Worm (Caenorhabditis elegans) whole organism, L4 larva: Measurements from ENCODE around the gene C52E4.12.

ENCODE experiments used
- F26F4.8 ChIP-seq: fragments of 200-800 bp; sonication (Bioruptor generic); conservative IDR thresholded peaks from 2 replicates; pipeline ENCODE4 v1.3.6; 2022; ENCODE audit warnings: missing genetic modification characterization, missing compliant biosample characterization
- F37D6.2 ChIP-seq: sonication (generic microtip); optimal IDR thresholded peaks from 2 replicates; lab custom pipeline; 2016; ENCODE audit warnings: mild to moderate bottlenecking, missing genetic modification characterization, missing compliant biosample characterization
- F44E2.7 ChIP-seq: fragments of 200-800 bp; sonication (Bioruptor generic); IDR thresholded peaks from 2 replicates; pipeline ENCODE4 v2.1.2; 2022; ENCODE audit warnings: missing genetic modification characterization, missing compliant biosample characterization
- T20F7.1 ChIP-seq: fragments of 200-800 bp; sonication (Bioruptor generic); optimal IDR thresholded peaks from 2 replicates; lab custom pipeline; 2018; ENCODE audit warnings: mild to moderate bottlenecking, missing genetic modification characterization, missing compliant biosample characterization
- T26A8.4 ChIP-seq: fragments of 200-800 bp; sonication (Bioruptor generic); IDR thresholded peaks from 2 replicates; pipeline ENCODE4 v1.3.6; 2022; ENCODE audit warnings: missing genetic modification characterization, missing compliant biosample characterization
- Y48G9A.11 ChIP-seq: fragments of 200-800 bp; sonication (Bioruptor generic); IDR thresholded peaks from 2 replicates; pipeline ENCODE4 v1.3.6; 2022; ENCODE audit warnings: missing genetic modification reagents, missing genetic modification characterization, missing compliant biosample characterization
- Y5F2A.4 ChIP-seq: fragments of 200-800 bp; sonication (Bioruptor generic); optimal IDR thresholded peaks from 2 replicates; lab custom pipeline; 2018; ENCODE audit warnings: mild to moderate bottlenecking, missing genetic modification characterization, missing compliant biosample characterization
- Y75B8A.6 ChIP-seq: fragments of 200-800 bp; sonication (Bioruptor generic); IDR thresholded peaks from 2 replicates; pipeline ENCODE4 v1.3.6; 2022; ENCODE audit warnings: missing genetic modification reagents, missing genetic modification characterization, missing compliant biosample characterization
- ceh-20 ChIP-seq: fragments of 200-800 bp; sonication (Bioruptor generic); IDR thresholded peaks from 2 replicates; pipeline ENCODE4 v1.3.6; 2022; ENCODE audit warnings: missing genetic modification reagents, missing genetic modification characterization, missing compliant biosample characterization
- ceh-28 ChIP-seq: fragments of 150-350 bp; optimal IDR thresholded peaks from 2 replicates; lab custom pipeline; 2014; ENCODE audit warnings: missing biosample characterization, missing genetic modification reagents, missing genetic modification characterization
- ceh-62 ChIP-seq: sonication (generic microtip); optimal IDR thresholded peaks from 2 replicates; lab custom pipeline; 2017; ENCODE audit warnings: missing biosample characterization, missing genetic modification characterization
- ces-1 ChIP-seq: fragments of 150-350 bp; sonication (generic microtip); optimal IDR thresholded peaks from 4 replicates; lab custom pipeline; 2014; ENCODE audit warnings: missing biosample characterization, missing genetic modification reagents, missing genetic modification characterization
- daf-16 ChIP-seq, 3 experiments: sonication (generic microtip); optimal IDR thresholded peaks; 2 replicates each; lab custom pipeline; 2016 to 2017; ENCODE audit warnings: missing genetic modification characterization in 3 of 3, missing genetic modification reagents in 3 of 3, mild to moderate bottlenecking in 2 of 3, missing compliant biosample characterization in 2 of 3, missing biosample characterization in 1 of 3, moderate library complexity in 1 of 3
- daf-8 ChIP-seq: fragments of 200-800 bp; sonication (Bioruptor generic); IDR thresholded peaks from 2 replicates; pipeline ENCODE4 v1.3.6; 2022; ENCODE audit warnings: missing genetic modification characterization, missing compliant biosample characterization
- dve-1 ChIP-seq: sonication (generic microtip); optimal IDR thresholded peaks from 2 replicates; lab custom pipeline; 2017; ENCODE audit warnings: antibody characterized with exemption, mild to moderate bottlenecking, missing genetic modification characterization, missing compliant biosample characterization; ENCODE audit not compliant: insufficient read depth
- hlh-11 ChIP-seq: fragments of 200-800 bp; sonication (Bioruptor generic); optimal IDR thresholded peaks from 2 replicates; lab custom pipeline; 2018; ENCODE audit warnings: mild to moderate bottlenecking, missing genetic modification characterization, missing compliant biosample characterization
- lin-1 ChIP-seq: fragments of 200-800 bp; sonication (Bioruptor generic); IDR thresholded peaks from 2 replicates; pipeline ENCODE4 v1.3.6; 2022; ENCODE audit warnings: missing genetic modification reagents, missing genetic modification characterization, missing compliant biosample characterization
- lin-15B ChIP-seq: fragments of 150-350 bp; sonication (generic microtip); optimal IDR thresholded peaks from 3 replicates; lab custom pipeline; 2014; ENCODE audit warnings: missing biosample characterization, missing genetic modification characterization
- lsy-2 ChIP-seq, 2 experiments: fragments of 150-350 bp in 1 of 2; sonication (generic microtip) in 1 of 2; optimal IDR thresholded peaks; 2 replicates each; lab custom pipeline; 2014 to 2017; ENCODE audit warnings: missing biosample characterization in 2 of 2, missing genetic modification characterization in 2 of 2
- madf-5 ChIP-seq, 2 experiments: fragments of 200-800 bp; sonication (Bioruptor generic); IDR thresholded peaks; 2 replicates each; pipeline ENCODE4 v1.3.6; 2022; ENCODE audit warnings: missing compliant biosample characterization in 2 of 2, missing genetic modification characterization in 2 of 2
- mxl-2 ChIP-seq: fragments of 200-800 bp; sonication (Bioruptor generic); conservative IDR thresholded peaks from 2 replicates; pipeline ENCODE4 v1.3.6; 2022; ENCODE audit warnings: missing genetic modification reagents, missing genetic modification characterization, missing compliant biosample characterization
- nhr-10 ChIP-seq: fragments of 150-350 bp; optimal IDR thresholded peaks from 2 replicates; lab custom pipeline; 2014; ENCODE audit warnings: missing biosample characterization, missing genetic modification characterization
- nhr-102 ChIP-seq: sonication (generic microtip); optimal IDR thresholded peaks from 2 replicates; lab custom pipeline; 2016; ENCODE audit warnings: mild to moderate bottlenecking, missing genetic modification characterization, moderate library complexity, missing compliant biosample characterization
- nhr-111 ChIP-seq: fragments of 200-800 bp; sonication (Bioruptor generic); optimal IDR thresholded peaks from 2 replicates; lab custom pipeline; 2018; ENCODE audit warnings: mild to moderate bottlenecking, missing genetic modification characterization, missing compliant biosample characterization
- nhr-28 ChIP-seq: fragments of 150-350 bp; optimal IDR thresholded peaks from 2 replicates; lab custom pipeline; 2014; ENCODE audit warnings: missing biosample characterization, missing genetic modification characterization
- nhr-41 ChIP-seq: fragments of 200-800 bp; sonication (Bioruptor generic); IDR thresholded peaks from 2 replicates; pipeline ENCODE4 v1.3.6; 2022; ENCODE audit warnings: missing genetic modification reagents, missing genetic modification characterization, missing compliant biosample characterization
- nhr-48 ChIP-seq: sonication (generic microtip); optimal IDR thresholded peaks from 2 replicates; lab custom pipeline; 2016; ENCODE audit warnings: mild to moderate bottlenecking, missing genetic modification characterization, missing compliant biosample characterization
- nhr-6 ChIP-seq: fragments of 150-350 bp; optimal IDR thresholded peaks from 2 replicates; lab custom pipeline; 2014; ENCODE audit warnings: missing biosample characterization, missing genetic modification characterization
- nhr-77 ChIP-seq: fragments of 150-350 bp; optimal IDR thresholded peaks from 2 replicates; lab custom pipeline; 2014; ENCODE audit warnings: missing biosample characterization, missing genetic modification characterization
- sdz-12 ChIP-seq: fragments of 200-800 bp; sonication (Bioruptor generic); optimal IDR thresholded peaks from 2 replicates; lab custom pipeline; 2018; ENCODE audit warnings: mild to moderate bottlenecking, missing genetic modification characterization, missing compliant biosample characterization
- skn-1 ChIP-seq: fragments of 150-350 bp; optimal IDR thresholded peaks from 2 replicates; lab custom pipeline; 2014; ENCODE audit warnings: missing biosample characterization, missing genetic modification characterization
- spr-1 ChIP-seq: sonication (generic microtip); optimal IDR thresholded peaks from 2 replicates; lab custom pipeline; 2016; ENCODE audit warnings: mild to moderate bottlenecking, missing genetic modification characterization, missing compliant biosample characterization
- tag-97 ChIP-seq: fragments of 200-800 bp; sonication (Bioruptor generic); IDR thresholded peaks from 2 replicates; pipeline ENCODE4 v1.3.6; 2022; ENCODE audit warnings: missing genetic modification characterization, missing compliant biosample characterization
- vab-7 ChIP-seq: fragments of 200-800 bp; sonication (Bioruptor generic); IDR thresholded peaks from 2 replicates; pipeline ENCODE4 v1.3.6; 2022; ENCODE audit warnings: missing genetic modification reagents, missing genetic modification characterization, missing compliant biosample characterization
- ztf-11 ChIP-seq: fragments of 150-350 bp; optimal IDR thresholded peaks from 2 replicates; lab custom pipeline; 2014; ENCODE audit warnings: missing biosample characterization, missing genetic modification characterization

The C52E4.12 gene

DNA sequence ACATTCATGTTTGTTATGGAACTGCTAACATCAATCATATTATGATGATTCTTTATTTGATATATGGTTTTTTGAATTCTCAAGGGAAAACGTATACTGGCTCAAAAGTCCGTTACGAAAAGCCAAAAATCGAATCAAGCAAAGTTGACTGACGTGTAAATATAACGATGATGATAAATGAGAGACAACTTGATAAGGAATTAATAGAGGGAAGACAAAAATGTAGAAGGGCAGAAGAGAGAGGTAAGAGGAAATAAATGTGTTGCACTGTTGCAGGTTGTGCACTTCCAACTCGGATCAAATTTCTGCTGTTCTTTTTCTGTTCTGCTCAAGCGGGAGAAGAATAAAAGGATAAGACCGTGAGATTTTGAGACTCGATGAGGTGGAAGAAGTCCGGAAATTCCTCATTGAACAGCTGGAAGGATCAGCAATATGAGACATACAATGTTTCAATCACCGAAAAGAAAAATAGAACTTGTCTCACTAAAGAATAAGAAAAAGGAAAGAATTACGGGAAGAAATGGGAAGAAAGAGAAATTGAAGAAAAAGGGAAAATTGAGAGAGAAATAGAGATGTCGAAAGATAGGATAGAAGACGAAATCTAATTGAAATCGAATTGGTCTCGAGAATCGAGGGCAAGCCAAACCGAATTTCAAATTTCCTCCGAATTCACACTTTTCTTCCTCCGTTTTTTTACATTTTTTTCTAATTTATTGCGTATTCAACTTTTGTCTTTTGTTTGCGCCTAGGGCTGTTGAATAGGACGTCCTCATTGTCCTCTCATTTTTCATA lies 9.7 kb upstream of the C52E4.12 start (continued):
- no peak for TF ChIP-seq Y48G9A.11 (GFP tag; lab: Robert Waterston, UW)
- no peak for TF ChIP-seq tag-97 (GFP tag; lab: Robert Waterston, UW)
- no peak for TF ChIP-seq daf-8 (GFP tag; lab: Robert Waterston, UW)
- TF ChIP-seq nhr-111, result no peak
- no peak for TF ChIP-seq nhr-102 (tag; lab: Kevin White, UChicago)
- no peak for TF ChIP-seq ztf-11 (tag; lab: Kevin White, UChicago)
- TF ChIP-seq F26F4.8 (GFP tag; lab: Robert Waterston, UW), result no peak
- no peak for TF ChIP-seq nhr-77
- TF ChIP-seq nhr-41 (GFP tag; lab: Robert Waterston, UW), result no peak
- peak; percentile 25 for TF ChIP-seq nhr-28 (tag; lab: Kevin White, UChicago)
- TF ChIP-seq nhr-6 (tag; lab: Kevin White, UChicago), result peak; percentile 65
- TF ChIP-seq F44E2.7 (GFP tag; lab: Robert Waterston, UW), result no peak
- TF ChIP-seq hlh-11 (tag; lab: Kevin White, UChicago), result peak; percentile 0
- TF ChIP-seq ces-1 (GFP tag; lab: Kevin White, UChicago), result peak; percentile 62
- no peak for TF ChIP-seq vab-7 (GFP tag; lab: Robert Waterston, UW)

DNA sequence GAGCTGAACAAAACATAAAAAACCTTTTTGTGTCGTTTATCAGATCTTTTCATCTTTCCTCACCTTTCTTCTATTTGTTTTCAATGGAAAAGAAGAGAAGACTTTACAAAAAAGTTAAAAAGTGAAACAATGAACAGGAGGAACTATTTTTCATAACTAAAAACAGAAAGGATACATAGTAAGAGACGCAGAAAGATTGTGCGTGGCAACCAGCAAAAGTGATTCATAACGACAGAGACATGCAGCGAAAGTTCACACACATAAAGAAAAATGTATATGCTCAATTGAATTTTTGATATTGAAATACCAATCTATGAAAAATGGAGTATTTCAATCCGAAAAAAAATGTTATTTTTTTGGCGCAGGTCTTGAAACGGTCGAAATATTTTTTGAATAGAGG lies 6.1 kb upstream of the C52E4.12 start:
- TF ChIP-seq skn-1 (tag; lab: Kevin White, UChicago) (no peak), spr-1 (tag; lab: Kevin White, UChicago) (no peak), Y75B8A.6 (GFP tag; lab: Robert Waterston, UW) (no peak), ceh-20 (GFP tag; lab: Robert Waterston, UW) (no peak), vab-7 (GFP tag; lab: Robert Waterston, UW) (no peak), T20F7.1 (GFP tag; lab: Kevin White, UChicago) (no peak), ceh-62 (tag; lab: Kevin White, UChicago) (no peak), nhr-41 (GFP tag; lab: Robert Waterston, UW) (no peak), dve-1 (tag; lab: Kevin White, UChicago) (peak; percentile 50), mxl-2 (GFP tag; lab: Robert Waterston, UW) (no peak), nhr-6 (tag; lab: Kevin White, UChicago) (peak; percentile 81), nhr-48 (tag; lab: Kevin White, UChicago) (no peak), F26F4.8 (GFP tag; lab: Robert Waterston, UW) (no peak), lsy-2 (tag; optimal IDR thresholded peaks at IDR 0.05; lab: Kevin White, UChicago) (peak in 1 of 2 experiments; percentile 43), lin-1 (GFP tag; lab: Robert Waterston, UW) (no peak), ztf-11 (tag; lab: Kevin White, UChicago) (no peak), Y5F2A.4 (GFP tag; lab: Kevin White, UChicago) (no peak), madf-5 (GFP tag; IDR thresholded peaks at IDR 0.05; lab: Robert Waterston, UW) (no peak), ceh-28 (tag; lab: Kevin White, UChicago) (no peak), F37D6.2 (tag; lab: Kevin White, UChicago) (no peak), T26A8.4 (GFP tag; lab: Robert Waterston, UW) (no peak), sdz-12 (GFP tag; lab: Kevin White, UChicago) (no peak), daf-16 (GFP tag; optimal IDR thresholded peaks at IDR 0.05; lab: Kevin White, UChicago) (no peak), daf-16 (tag; optimal IDR thresholded peaks at IDR 0.05; lab: Kevin White, UChicago) (no peak), lin-15B (no peak), nhr-10 (tag; lab: Kevin White, UChicago) (no peak)
